Worm (Caenorhabditis elegans) whole organism, L4 larva: ENCODE results near the gene C08F11.3.

Experiments used
- ZK546.5 ChIP-seq, 2 experiments: sonication (generic microtip); optimal IDR thresholded peaks; 2 replicates each; lab custom pipeline; 2017; ENCODE audit warnings: missing biosample characterization in 2 of 2, missing genetic modification characterization in 2 of 2
- attf-4 ChIP-seq: sonication (generic microtip); optimal IDR thresholded peaks from 3 replicates; lab custom pipeline; 2017; ENCODE audit warnings: missing biosample characterization, missing genetic modification characterization
- mep-1 ChIP-seq: fragments of 150-350 bp; sonication (generic microtip); optimal IDR thresholded peaks from 3 replicates; lab custom pipeline; 2014; ENCODE audit warnings: missing biosample characterization, missing genetic modification characterization
- pqm-1 ChIP-seq: sonication (generic microtip); optimal IDR thresholded peaks from 2 replicates; lab custom pipeline; 2017; ENCODE audit warnings: missing biosample characterization, missing genetic modification characterization
- set-16 ChIP-seq: fragments of 200-800 bp; sonication (Bioruptor generic); IDR thresholded peaks from 2 replicates; pipeline ENCODE4 v1.3.6; 2022; ENCODE audit warnings: missing genetic modification reagents, missing genetic modification characterization, missing compliant biosample characterization
- unc-62 ChIP-seq, 3 experiments: fragments of 150-350 bp in 1 of 3; sonication (generic microtip); optimal IDR thresholded peaks in 2 of 3; peaks in 1 of 3; 1 replicate in 1 of 3; 2 replicates in 2 of 3; lab custom pipeline; 2014 to 2017; ENCODE audit warnings: missing biosample characterization in 3 of 3, missing genetic modification characterization in 3 of 3, missing genetic modification reagents in 3 of 3, missing genotype in 1 of 3
- zag-1 ChIP-seq: fragments of 150-350 bp; optimal IDR thresholded peaks from 2 replicates; lab custom pipeline; 2014; ENCODE audit warnings: missing biosample characterization, missing genetic modification characterization
- zip-11 ChIP-seq: fragments of 200-800 bp; sonication (Bioruptor generic); IDR thresholded peaks from 2 replicates; pipeline ENCODE4 v1.3.6; 2022; ENCODE audit warnings: missing genetic modification characterization, missing compliant biosample characterization

DNA sequence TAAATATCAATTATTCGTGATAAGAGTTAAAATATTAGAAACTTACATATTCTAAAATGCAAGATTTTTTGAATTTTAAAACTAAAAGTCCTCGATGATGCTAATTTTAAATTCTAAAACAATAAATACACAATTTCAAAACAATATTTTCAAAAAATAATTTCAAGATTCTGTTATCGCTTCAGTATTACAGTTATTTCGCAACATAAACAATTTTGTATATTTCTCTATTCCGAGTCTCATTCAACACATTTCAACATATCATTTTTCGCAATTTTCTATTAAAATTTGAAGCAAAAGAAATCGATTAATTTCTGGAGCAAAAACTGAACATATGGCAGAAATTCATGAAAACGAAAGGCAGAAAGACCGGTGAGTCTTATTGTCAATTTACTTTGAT, 13.9 kb downstream of the C08F11.3 start, which contains the start of gene fbxa-98:
- TF ChIP-seq set-16 (GFP tag; lab: Robert Waterston, UW), result no peak
- TF ChIP-seq zag-1, result no peak
- TF ChIP-seq attf-4 (tag; lab: Kevin White, UChicago), result no peak
- no peak for TF ChIP-seq mep-1 (tag; lab: Kevin White, UChicago)
- no peak for TF ChIP-seq zip-11 (GFP tag; lab: Robert Waterston, UW)
- TF ChIP-seq ZK546.5 (tag; optimal IDR thresholded peaks at IDR 0.05; lab: Kevin White, UChicago), result no peak
- TF ChIP-seq pqm-1 (tag; lab: Kevin White, UChicago), result no peak
- no peak for TF ChIP-seq unc-62 (GFP tag; optimal IDR thresholded peaks at IDR 0.05 in 1 of 2; lab: Kevin White, UChicago)
- TF ChIP-seq unc-62 (tag; optimal IDR thresholded peaks at IDR 0.05; lab: Kevin White, UChicago), result no peak
